Fruit fly (Drosophila melanogaster) whole organism, prepupa: ENCODE data around the gene simj.
A peak's percentile ranks its signal among the peaks of the same experiment; 100 is the strongest.

Experiments used
- CG10669 ChIP-seq: fragments of 200-800 bp; sonication (Bioruptor generic); optimal IDR thresholded peaks from 3 replicates; lab custom pipeline; 2018; ENCODE audit warnings: missing biosample characterization, mild to moderate bottlenecking, missing genetic modification characterization, moderate library complexity
- CG11294 ChIP-seq: fragments of 200-800 bp; sonication (Bioruptor generic); IDR thresholded peaks from 2 replicates; pipeline ENCODE4 v1.3.6; 2022; ENCODE audit warnings: missing biosample characterization, missing genetic modification characterization
- CG15336 ChIP-seq: fragments of 200-800 bp; sonication (Bioruptor generic); IDR thresholded peaks from 2 replicates; pipeline ENCODE4 v1.3.6; 2022; ENCODE audit warnings: missing biosample characterization, missing genetic modification characterization
- CG16779 ChIP-seq: fragments of 200-800 bp; sonication (Bioruptor generic); optimal IDR thresholded peaks from 3 replicates; lab custom pipeline; 2017; ENCODE audit warnings: missing biosample characterization, mild to moderate bottlenecking, missing genetic modification characterization
- CG31627 ChIP-seq: fragments of 200-800 bp; sonication (Bioruptor generic); optimal IDR thresholded peaks from 3 replicates; lab custom pipeline; 2016; ENCODE audit warnings: missing biosample characterization, missing genetic modification characterization
- CG4318 ChIP-seq: fragments of 200-800 bp; sonication (Bioruptor generic); optimal IDR thresholded peaks from 3 replicates; lab custom pipeline; 2017; ENCODE audit warnings: missing biosample characterization, mild to moderate bottlenecking, missing genetic modification characterization
- CG6163 ChIP-seq: fragments of 200-800 bp; sonication (Bioruptor generic); IDR thresholded peaks from 3 replicates; pipeline ENCODE4 v1.3.6; 2022; ENCODE audit warnings: missing biosample characterization, missing genetic modification characterization
- CG6276 ChIP-seq: fragments of 200-800 bp; sonication (Bioruptor generic); optimal IDR thresholded peaks from 2 replicates; lab custom pipeline; 2017; ENCODE audit warnings: missing biosample characterization, mild to moderate bottlenecking, missing genetic modification characterization
- CG6792 ChIP-seq: fragments of 200-800 bp; sonication (Bioruptor generic); optimal IDR thresholded peaks from 3 replicates; lab custom pipeline; 2016; ENCODE audit warnings: missing biosample characterization, missing genetic modification characterization
- CG6808 ChIP-seq: fragments of 200-800 bp; sonication (Bioruptor generic); optimal IDR thresholded peaks from 3 replicates; lab custom pipeline; 2017; ENCODE audit warnings: missing biosample characterization, missing genetic modification characterization, mild to moderate bottlenecking, moderate library complexity, missing genetic modification reagents
- CG6854 ChIP-seq: fragments of 200-800 bp; sonication (Bioruptor generic); optimal IDR thresholded peaks from 2 replicates; lab custom pipeline; 2017; ENCODE audit warnings: missing biosample characterization, mild to moderate bottlenecking, missing genetic modification characterization
- CG8119 ChIP-seq: fragments of 200-800 bp; sonication (Bioruptor generic); IDR thresholded peaks from 3 replicates; pipeline ENCODE4 v1.3.6; 2022; ENCODE audit warnings: missing biosample characterization, missing genetic modification characterization
- CG9139 ChIP-seq: fragments of 200-800 bp; sonication (Bioruptor generic); optimal IDR thresholded peaks from 3 replicates; lab custom pipeline; 2017; ENCODE audit warnings: missing biosample characterization, mild to moderate bottlenecking, missing genetic modification characterization
- Eip75B ChIP-seq: fragments of 200-800 bp; sonication (Bioruptor generic); optimal IDR thresholded peaks from 3 replicates; lab custom pipeline; 2016; ENCODE audit warnings: missing biosample characterization, missing genetic modification characterization
- Eip93F ChIP-seq: fragments of 200-800 bp; sonication (Bioruptor generic); optimal IDR thresholded peaks from 2 replicates; lab custom pipeline; 2016; ENCODE audit warnings: missing biosample characterization, mild to moderate bottlenecking, missing genetic modification characterization
- Ets21C ChIP-seq: fragments of 200-800 bp; sonication (Bioruptor generic); optimal IDR thresholded peaks from 3 replicates; lab custom pipeline; 2016; ENCODE audit warnings: missing biosample characterization, missing genetic modification characterization
- Hr39 ChIP-seq: fragments of 200-800 bp; sonication (Bioruptor generic); optimal IDR thresholded peaks from 2 replicates; lab custom pipeline; 2016; ENCODE audit warnings: missing biosample characterization, missing genetic modification characterization
- Met ChIP-seq: fragments of 200-800 bp; sonication (Bioruptor generic); optimal IDR thresholded peaks from 3 replicates; lab custom pipeline; 2016; ENCODE audit warnings: missing biosample characterization, missing genetic modification characterization
- OdsH ChIP-seq: fragments of 200-800 bp; sonication (Bioruptor generic); optimal IDR thresholded peaks from 3 replicates; lab custom pipeline; 2016; ENCODE audit warnings: missing biosample characterization, missing genetic modification characterization
- Smox ChIP-seq: fragments of 200-800 bp; sonication (Bioruptor generic); optimal IDR thresholded peaks from 3 replicates; lab custom pipeline; 2016; ENCODE audit warnings: missing biosample characterization, missing genetic modification characterization
- Sox14 ChIP-seq: fragments of 200-800 bp; sonication (Bioruptor generic); optimal IDR thresholded peaks from 3 replicates; lab custom pipeline; 2016; ENCODE audit warnings: missing biosample characterization, missing genetic modification characterization
- Sox15 ChIP-seq: fragments of 200-800 bp; sonication (Bioruptor generic); optimal IDR thresholded peaks from 3 replicates; lab custom pipeline; 2016; ENCODE audit warnings: missing biosample characterization, missing genetic modification characterization
- acj6 ChIP-seq: fragments of 200-800 bp; sonication (Bioruptor generic); optimal IDR thresholded peaks from 3 replicates; lab custom pipeline; 2016; ENCODE audit warnings: missing biosample characterization, missing genetic modification characterization
- dsx ChIP-seq: fragments of 200-800 bp; optimal IDR thresholded peaks from 3 replicates; lab custom pipeline; 2019; ENCODE audit warnings: missing biosample characterization, mild to moderate bottlenecking, missing genetic modification characterization, moderate library complexity; ENCODE audit not compliant: poor library complexity, severe bottlenecking
- eg ChIP-seq: fragments of 200-800 bp; sonication (Bioruptor generic); IDR thresholded peaks from 3 replicates; pipeline ENCODE4 v1.3.6; 2022; ENCODE audit warnings: missing biosample characterization, missing genetic modification characterization
- esn ChIP-seq: fragments of 200-800 bp; sonication (Bioruptor generic); optimal IDR thresholded peaks from 2 replicates; lab custom pipeline; 2016; ENCODE audit warnings: missing biosample characterization, mild to moderate bottlenecking, missing genetic modification characterization, moderate library complexity
- fd85E ChIP-seq: fragments of 200-800 bp; sonication (Bioruptor generic); optimal IDR thresholded peaks from 3 replicates; lab custom pipeline; 2016; ENCODE audit warnings: missing biosample characterization, missing genetic modification characterization
- fkh ChIP-seq: fragments of 200-800 bp; sonication (Bioruptor generic); optimal IDR thresholded peaks from 3 replicates; lab custom pipeline; 2017; ENCODE audit warnings: missing biosample characterization, mild to moderate bottlenecking, missing genetic modification characterization, moderate library complexity
- net ChIP-seq: fragments of 200-800 bp; sonication (Bioruptor generic); optimal IDR thresholded peaks from 3 replicates; lab custom pipeline; 2016; ENCODE audit warnings: missing biosample characterization, missing genetic modification characterization
- salr ChIP-seq, 2 experiments: fragments of 200-800 bp; sonication (Bioruptor generic); optimal IDR thresholded peaks; 3 replicates each; lab custom pipeline; 2016 to 2018; ENCODE audit warnings: missing biosample characterization in 2 of 2, missing genetic modification characterization in 2 of 2, mild to moderate bottlenecking in 1 of 2
- ss ChIP-seq, 2 experiments: fragments of 200-800 bp; sonication (Bioruptor generic); optimal IDR thresholded peaks; 2 replicates in 1 of 2; 3 replicates in 1 of 2; lab custom pipeline; 2017 to 2018; ENCODE audit warnings: mild to moderate bottlenecking in 2 of 2, missing biosample characterization in 2 of 2, missing genetic modification characterization in 2 of 2, moderate library complexity in 1 of 2
- svp ChIP-seq: fragments of 200-800 bp; sonication (Bioruptor generic); peaks from one replicate; lab custom pipeline; 2016; ENCODE audit warnings: missing biosample characterization, missing genetic modification characterization
- vri ChIP-seq: fragments of 200-800 bp; sonication (Bioruptor generic); optimal IDR thresholded peaks from 3 replicates; lab custom pipeline; 2016; ENCODE audit warnings: missing biosample characterization, mild to moderate bottlenecking, missing genetic modification characterization

Gene simj

dm6 chr3L:10665433-10666150 is 1.1 kb downstream of the simj start (continued):
- TF ChIP-seq acj6 (GFP tag; lab: Kevin White, UChicago) = peak; percentile 99
- TF ChIP-seq Ets21C (GFP tag; lab: Kevin White, UChicago) = peak; percentile 91
- peak; percentile 98 for TF ChIP-seq Eip75B (GFP tag; lab: Kevin White, UChicago)
- TF ChIP-seq CG6854 (GFP tag; lab: Kevin White, UChicago) = peak; percentile 98
- peak; percentile 99 for TF ChIP-seq esn (GFP tag; lab: Kevin White, UChicago)
- TF ChIP-seq OdsH (GFP tag; lab: Kevin White, UChicago) = peak; percentile 98
- peak; percentile 98 for TF ChIP-seq Smox (GFP tag; lab: Kevin White, UChicago)
- TF ChIP-seq CG6276 (GFP tag; lab: Kevin White, UChicago) = peak; percentile 99
- TF ChIP-seq net = peak; percentile 99
- TF ChIP-seq dsx (GFP tag; lab: Kevin White, UChicago) = peak; percentile 99
- peak; percentile 98 for TF ChIP-seq CG16779 (tag; lab: Kevin White, UChicago)
- TF ChIP-seq eg = peak; percentile 96
- peak; percentile 99 for TF ChIP-seq CG8119 (GFP tag; lab: Robert Waterston, UW)
- TF ChIP-seq CG31627 (GFP tag; lab: Kevin White, UChicago) = peak; percentile 95
- peak; percentile 95 for TF ChIP-seq CG11294 (GFP tag; lab: Robert Waterston, UW)

dm6 chr3L:10666511-10667003 is 2.0 kb downstream of the simj start:
- TF ChIP-seq Met = no peak
- TF ChIP-seq eg = peak; percentile 50; the same call in 1 of the 3 replicates

DNA sequence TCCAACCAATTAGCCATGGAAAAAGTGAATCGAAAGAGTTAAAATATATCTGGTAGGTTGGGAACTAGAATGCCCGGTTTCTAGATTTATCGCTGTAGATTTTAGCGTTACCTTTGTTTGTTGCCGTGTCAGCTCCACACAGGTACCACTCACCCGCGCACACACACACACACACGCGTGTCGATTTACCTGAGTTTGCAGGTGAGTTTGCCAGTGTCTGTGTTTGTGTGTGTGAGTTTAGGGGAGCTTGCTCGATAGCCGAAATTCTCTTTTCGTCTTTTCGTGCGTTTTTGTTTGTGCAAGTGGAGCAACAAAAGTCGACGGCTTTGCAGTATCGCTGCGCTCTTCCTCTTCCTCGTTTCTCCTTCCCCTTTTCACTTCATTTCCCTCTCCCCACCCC is 2.8 kb downstream of the simj start:
- TF ChIP-seq esn (GFP tag; lab: Kevin White, UChicago) (no peak), CG10669 (GFP tag; lab: Kevin White, UChicago) (no peak), vri (peak; percentile 31), fkh (peak; percentile 4), CG11294 (GFP tag; lab: Robert Waterston, UW) (no peak), CG6792 (GFP tag; lab: Kevin White, UChicago) (no peak), Eip93F (no peak), CG9139 (no peak), Sox14 (GFP tag; lab: Kevin White, UChicago) (no peak)

- no peak for TF ChIP-seq CG4318 (GFP tag; lab: Kevin White, UChicago)
- TF ChIP-seq salr (GFP tag; optimal IDR thresholded peaks at IDR 0.05; lab: Kevin White, UChicago) = no peak
Measured at dm6 chr3L:10669592-10670400, 5.3 kb downstream of the simj start.

- TF ChIP-seq Met = no peak
- 0 out of 3 replicates have a peak, but pooled peaks have one; percentile 15 for TF ChIP-seq eg
Measured at dm6 chr3L:10672540-10672939, 8.0 kb downstream of the simj start.

DNA sequence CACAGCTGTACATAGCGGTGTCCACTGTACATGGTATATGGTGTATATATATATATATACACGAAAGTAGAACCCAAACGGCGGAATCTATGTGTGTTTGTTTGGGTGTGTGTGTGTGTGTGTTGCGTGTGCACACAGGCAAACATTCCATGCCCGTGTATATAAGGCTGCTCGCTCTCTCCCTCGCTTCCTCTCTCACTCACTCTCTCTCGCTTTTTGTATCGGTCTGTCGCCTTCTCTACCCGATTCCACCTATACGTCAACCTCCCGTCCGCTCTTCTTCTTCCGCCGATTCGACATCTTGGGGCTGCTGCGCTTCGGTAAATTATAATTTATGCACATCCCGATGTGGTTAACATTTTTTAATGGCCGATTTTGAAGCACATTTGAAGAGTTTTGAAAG is 9.6 kb downstream of the simj start:
- TF ChIP-seq CG6163 (GFP tag; lab: Robert Waterston, UW) = peak; percentile 40; the same call in 1 of the 3 replicates
- no peak for TF ChIP-seq Hr39 (GFP tag; lab: Kevin White, UChicago)
- no peak for TF ChIP-seq Eip93F
- TF ChIP-seq svp (GFP tag; lab: Kevin White, UChicago) = peak; percentile 64
- TF ChIP-seq CG6808 (GFP tag; lab: Kevin White, UChicago) = no peak
- no peak for TF ChIP-seq fd85E (GFP tag; lab: Kevin White, UChicago)
- TF ChIP-seq CG15336 = no peak
- TF ChIP-seq ss (GFP tag; optimal IDR thresholded peaks at IDR 0.05; lab: Kevin White, UChicago) = peak; percentile 33 to 39
- no peak for TF ChIP-seq acj6 (GFP tag; lab: Kevin White, UChicago)
- no peak for TF ChIP-seq Sox15 (GFP tag; lab: Kevin White, UChicago)
- peak; percentile 20 for TF ChIP-seq fkh
- TF ChIP-seq dsx (GFP tag; lab: Kevin White, UChicago) = peak; percentile 3
- peak; percentile 21 for TF ChIP-seq CG6854 (GFP tag; lab: Kevin White, UChicago)
- peak; percentile 5 for TF ChIP-seq Met
